Worm (Caenorhabditis elegans) whole organism, L4 larva: ENCODE results near the gene piit-1.

Experiments
- F37D6.2 ChIP-seq: sonication (generic microtip); optimal IDR thresholded peaks from 2 replicates; lab custom pipeline; 2016; ENCODE audit warnings: mild to moderate bottlenecking, missing genetic modification characterization, missing compliant biosample characterization
- Y5F2A.4 ChIP-seq: fragments of 200-800 bp; sonication (Bioruptor generic); optimal IDR thresholded peaks from 2 replicates; lab custom pipeline; 2018; ENCODE audit warnings: mild to moderate bottlenecking, missing genetic modification characterization, missing compliant biosample characterization
- ZK546.5 ChIP-seq, 2 experiments: sonication (generic microtip); optimal IDR thresholded peaks; 2 replicates each; lab custom pipeline; 2017; ENCODE audit warnings: missing biosample characterization in 2 of 2, missing genetic modification characterization in 2 of 2
- aha-1 ChIP-seq: fragments of 150-350 bp; peaks from one replicate; lab custom pipeline; 2014; ENCODE audit warnings: missing biosample characterization, missing genetic modification characterization
- ama-1 ChIP-seq: fragments of 150-350 bp; optimal IDR thresholded peaks from 2 replicates; lab custom pipeline; 2014; ENCODE audit warnings: inconsistent platforms, mixed read lengths
- arid-1 ChIP-seq: fragments of 200-800 bp; sonication (Bioruptor generic); conservative IDR thresholded peaks from 2 replicates; pipeline ENCODE4 v1.3.6; 2022; ENCODE audit warnings: missing genetic modification reagents, missing genetic modification characterization, missing compliant biosample characterization
- ceh-20 ChIP-seq: fragments of 200-800 bp; sonication (Bioruptor generic); IDR thresholded peaks from 2 replicates; pipeline ENCODE4 v1.3.6; 2022; ENCODE audit warnings: missing genetic modification reagents, missing genetic modification characterization, missing compliant biosample characterization
- ceh-32 ChIP-seq: sonication (generic microtip); optimal IDR thresholded peaks from 2 replicates; lab custom pipeline; 2016; ENCODE audit warnings: mild to moderate bottlenecking, missing genetic modification characterization, missing compliant biosample characterization; ENCODE audit not compliant: poor library complexity
- ctbp-1 ChIP-seq: fragments of 200-800 bp; sonication (Bioruptor generic); IDR thresholded peaks from 2 replicates; pipeline ENCODE4 v1.3.6; 2022; ENCODE audit warnings: missing genetic modification reagents, missing genetic modification characterization, missing compliant biosample characterization
- daf-16 ChIP-seq, 3 experiments: sonication (generic microtip); optimal IDR thresholded peaks; 2 replicates each; lab custom pipeline; 2016 to 2017; ENCODE audit warnings: missing genetic modification characterization in 3 of 3, missing genetic modification reagents in 3 of 3, mild to moderate bottlenecking in 2 of 3, missing compliant biosample characterization in 2 of 3, missing biosample characterization in 1 of 3, moderate library complexity in 1 of 3
- dmd-6 ChIP-seq: fragments of 200-800 bp; sonication (Bioruptor generic); IDR thresholded peaks from 2 replicates; pipeline ENCODE4 v1.3.6; 2022; ENCODE audit warnings: missing genetic modification reagents, missing genetic modification characterization, missing compliant biosample characterization
- dve-1 ChIP-seq: sonication (generic microtip); optimal IDR thresholded peaks from 2 replicates; lab custom pipeline; 2017; ENCODE audit warnings: antibody characterized with exemption, mild to moderate bottlenecking, missing genetic modification characterization, missing compliant biosample characterization; ENCODE audit not compliant: insufficient read depth
- egl-27 ChIP-seq: sonication (generic microtip); optimal IDR thresholded peaks from 3 replicates; lab custom pipeline; 2017; ENCODE audit warnings: missing biosample characterization, missing genetic modification reagents, missing genetic modification characterization
- egl-43 ChIP-seq: fragments of 200-800 bp; sonication (Bioruptor generic); IDR thresholded peaks from 2 replicates; pipeline ENCODE4 v1.3.6; 2022; ENCODE audit warnings: missing genetic modification reagents, missing genetic modification characterization, missing compliant biosample characterization
- hif-1 ChIP-seq, 2 experiments: sonication (generic microtip); optimal IDR thresholded peaks; 2 replicates each; lab custom pipeline; 2016 to 2017; ENCODE audit warnings: missing compliant biosample characterization in 2 of 2, missing genetic modification characterization in 2 of 2, missing genetic modification reagents in 2 of 2, missing genotype in 2 of 2, mild to moderate bottlenecking in 1 of 2
- hlh-11 ChIP-seq: fragments of 200-800 bp; sonication (Bioruptor generic); optimal IDR thresholded peaks from 2 replicates; lab custom pipeline; 2018; ENCODE audit warnings: mild to moderate bottlenecking, missing genetic modification characterization, missing compliant biosample characterization
- lin-15B ChIP-seq: fragments of 150-350 bp; sonication (generic microtip); optimal IDR thresholded peaks from 3 replicates; lab custom pipeline; 2014; ENCODE audit warnings: missing biosample characterization, missing genetic modification characterization
- mep-1 ChIP-seq: fragments of 150-350 bp; sonication (generic microtip); optimal IDR thresholded peaks from 3 replicates; lab custom pipeline; 2014; ENCODE audit warnings: missing biosample characterization, missing genetic modification characterization
- mes-2 ChIP-seq: sonication (generic microtip); optimal IDR thresholded peaks from 2 replicates; lab custom pipeline; 2016; ENCODE audit warnings: missing genotype, mild to moderate bottlenecking, missing genetic modification characterization, missing compliant biosample characterization; ENCODE audit not compliant: poor library complexity, severe bottlenecking
- mxl-3 ChIP-seq: fragments of 200-800 bp; sonication (Bioruptor generic); optimal IDR thresholded peaks from 2 replicates; lab custom pipeline; 2018; ENCODE audit warnings: mild to moderate bottlenecking, missing genetic modification characterization, missing compliant biosample characterization
- nhr-28 ChIP-seq: fragments of 150-350 bp; optimal IDR thresholded peaks from 2 replicates; lab custom pipeline; 2014; ENCODE audit warnings: missing biosample characterization, missing genetic modification characterization
- nhr-41 ChIP-seq: fragments of 200-800 bp; sonication (Bioruptor generic); IDR thresholded peaks from 2 replicates; pipeline ENCODE4 v1.3.6; 2022; ENCODE audit warnings: missing genetic modification reagents, missing genetic modification characterization, missing compliant biosample characterization
- nhr-48 ChIP-seq: sonication (generic microtip); optimal IDR thresholded peaks from 2 replicates; lab custom pipeline; 2016; ENCODE audit warnings: mild to moderate bottlenecking, missing genetic modification characterization, missing compliant biosample characterization
- nhr-6 ChIP-seq: fragments of 150-350 bp; optimal IDR thresholded peaks from 2 replicates; lab custom pipeline; 2014; ENCODE audit warnings: missing biosample characterization, missing genetic modification characterization
- nhr-76 ChIP-seq: fragments of 150-350 bp; optimal IDR thresholded peaks from 2 replicates; lab custom pipeline; 2014; ENCODE audit warnings: missing biosample characterization, missing genetic modification characterization
- nhr-77 ChIP-seq: fragments of 150-350 bp; optimal IDR thresholded peaks from 2 replicates; lab custom pipeline; 2014; ENCODE audit warnings: missing biosample characterization, missing genetic modification characterization
- pha-4 ChIP-seq, 2 experiments: fragments of 150-350 bp in 1 of 2; fragments of 200-800 bp in 1 of 2; sonication (Bioruptor generic) in 1 of 2; IDR thresholded peaks in 1 of 2; optimal IDR thresholded peaks in 1 of 2; 2 replicates each; pipeline versions ENCODE4 v1.3.6 to Lab custom; 2014 to 2022; ENCODE audit warnings: missing genetic modification characterization in 2 of 2, missing genetic modification reagents in 2 of 2, missing biosample characterization in 1 of 2, missing compliant biosample characterization in 1 of 2
- php-3 ChIP-seq: fragments of 200-800 bp; sonication (Bioruptor generic); IDR thresholded peaks from 2 replicates; pipeline ENCODE4 v1.3.6; 2022; ENCODE audit warnings: missing genetic modification reagents, missing genetic modification characterization, missing compliant biosample characterization
- pqm-1 ChIP-seq: sonication (generic microtip); optimal IDR thresholded peaks from 2 replicates; lab custom pipeline; 2017; ENCODE audit warnings: missing biosample characterization, missing genetic modification characterization
- rbr-2 ChIP-seq: sonication (generic microtip); optimal IDR thresholded peaks from 2 replicates; lab custom pipeline; 2016; ENCODE audit warnings: missing genotype, missing genetic modification characterization, missing compliant biosample characterization
- sdz-12 ChIP-seq: fragments of 200-800 bp; sonication (Bioruptor generic); optimal IDR thresholded peaks from 2 replicates; lab custom pipeline; 2018; ENCODE audit warnings: mild to moderate bottlenecking, missing genetic modification characterization, missing compliant biosample characterization
- snpc-1.2 ChIP-seq: fragments of 200-800 bp; sonication (Bioruptor generic); IDR thresholded peaks from 2 replicates; pipeline ENCODE4 v1.3.6; 2022; ENCODE audit warnings: missing genetic modification reagents, missing genetic modification characterization, missing compliant biosample characterization
- tra-1 ChIP-seq: fragments of 200-800 bp; sonication (Bioruptor generic); IDR thresholded peaks from 2 replicates; pipeline ENCODE4 v1.3.6; 2022; ENCODE audit warnings: missing genetic modification reagents, missing genetic modification characterization, missing compliant biosample characterization
- unc-130 ChIP-seq: sonication (generic microtip); optimal IDR thresholded peaks from 2 replicates; lab custom pipeline; 2016; ENCODE audit warnings: missing genetic modification reagents, missing genetic modification characterization, missing compliant biosample characterization
- unc-62 ChIP-seq, 3 experiments: fragments of 150-350 bp in 1 of 3; sonication (generic microtip); optimal IDR thresholded peaks in 2 of 3; peaks in 1 of 3; 1 replicate in 1 of 3; 2 replicates in 2 of 3; lab custom pipeline; 2014 to 2017; ENCODE audit warnings: missing biosample characterization in 3 of 3, missing genetic modification characterization in 3 of 3, missing genetic modification reagents in 3 of 3, missing genotype in 1 of 3
- zfp-2 ChIP-seq: sonication (generic microtip); optimal IDR thresholded peaks from 2 replicates; lab custom pipeline; 2016; ENCODE audit warnings: mild to moderate bottlenecking, missing genetic modification characterization, missing compliant biosample characterization
- zfp-3 ChIP-seq: fragments of 200-800 bp; sonication (Bioruptor generic); conservative IDR thresholded peaks from 2 replicates; pipeline ENCODE4 v1.3.6; 2022; ENCODE audit warnings: missing genetic modification reagents, missing genetic modification characterization, missing compliant biosample characterization
- zip-2 ChIP-seq: fragments of 150-350 bp; optimal IDR thresholded peaks from 2 replicates; lab custom pipeline; 2014; ENCODE audit warnings: missing biosample characterization, missing genetic modification characterization
- ztf-7 ChIP-seq: fragments of 150-350 bp; optimal IDR thresholded peaks from 2 replicates; lab custom pipeline; 2014; ENCODE audit warnings: missing biosample characterization, missing genetic modification characterization

piit-1 gene

DNA sequence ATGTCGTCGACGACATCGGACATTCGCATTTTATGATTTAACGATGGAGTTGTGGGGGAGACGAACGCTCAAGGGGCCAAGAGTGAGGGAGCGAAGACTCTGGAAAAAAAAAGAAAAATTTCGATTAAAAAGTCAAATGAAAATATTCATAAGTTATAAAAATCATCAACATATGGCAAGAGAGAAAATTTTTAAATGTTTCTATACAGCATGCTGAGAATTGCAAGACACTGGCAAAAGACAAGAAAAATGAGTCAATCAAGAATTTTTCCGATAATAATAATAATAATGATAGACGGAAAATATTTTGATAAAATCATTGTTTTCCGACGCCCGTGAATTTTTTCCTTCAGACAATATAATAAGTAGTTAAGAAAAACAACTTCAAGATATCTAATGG lies 27.2 kb upstream of the piit-1 start, which contains the start of gene sipa-1:
Gene sipa-1, minus strand, starts transcription at position 101 of the 400 bp plus-strand sequence.
- TF ChIP-seq sdz-12 (no peak), Y5F2A.4 (GFP tag; lab: Kevin White, UChicago) (no peak), zfp-2 (no peak), unc-130 (no peak), ctbp-1 (GFP tag; lab: Robert Waterston, UW) (no peak), ztf-7 (no peak), nhr-48 (tag; lab: Kevin White, UChicago) (no peak), mes-2 (no peak), lin-15B (no peak), ceh-20 (GFP tag; lab: Robert Waterston, UW) (no peak), snpc-1.2 (GFP tag; lab: Robert Waterston, UW) (no peak), ZK546.5 (tag; optimal IDR thresholded peaks at IDR 0.05; lab: Kevin White, UChicago) (no peak), nhr-6 (no peak), dmd-6 (GFP tag; lab: Robert Waterston, UW) (no peak)

ce11 chrV:11635587-11635986 lies 25.6 kb upstream of the piit-1 start:
- TF ChIP-seq zip-2 (tag; lab: Kevin White, UChicago) = no peak
- TF ChIP-seq aha-1 (tag; lab: Kevin White, UChicago) = peak; percentile 97

DNA sequence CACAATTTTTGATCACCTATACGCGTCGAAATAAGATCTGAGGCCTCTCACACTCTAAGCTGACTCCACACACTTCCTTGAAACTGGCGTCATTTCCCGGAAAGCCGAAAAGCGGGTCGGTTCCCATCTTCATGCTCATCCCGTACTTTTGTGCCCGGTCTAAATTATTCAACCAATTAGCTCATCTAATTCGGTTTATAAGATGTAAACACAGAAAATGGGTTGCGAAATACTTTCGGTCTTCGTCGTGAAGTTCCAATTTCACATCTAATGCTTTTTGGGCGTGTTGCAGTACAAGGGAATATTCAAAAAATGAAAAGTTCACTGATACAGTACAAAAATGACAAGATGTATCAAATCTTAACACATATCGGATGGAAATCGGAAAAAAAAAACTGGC lies 21.2 kb upstream of the piit-1 start:
- TF ChIP-seq rbr-2 (tag; lab: Kevin White, UChicago) (no peak), unc-62 (GFP tag; optimal IDR thresholded peaks at IDR 0.05 in 1 of 2; lab: Kevin White, UChicago) (peak in 1 of 2 experiments; percentile 64), unc-62 (tag; optimal IDR thresholded peaks at IDR 0.05; lab: Kevin White, UChicago) (no peak)

- TF ChIP-seq egl-43 (GFP tag; lab: Robert Waterston, UW) (0 out of 2 replicates have a peak, but pooled peaks have one; percentile 14), pqm-1 (tag; lab: Kevin White, UChicago) (peak; percentile 59), egl-27 (tag; lab: Kevin White, UChicago) (no peak), nhr-48 (tag; lab: Kevin White, UChicago) (peak; percentile 27), daf-16 (GFP tag; optimal IDR thresholded peaks at IDR 0.05; lab: Kevin White, UChicago) (peak in 1 of 2 experiments; percentile 2), daf-16 (tag; optimal IDR thresholded peaks at IDR 0.05; lab: Kevin White, UChicago) (peak; percentile 62), mep-1 (peak; percentile 24), hlh-11 (tag; lab: Kevin White, UChicago) (peak; percentile 83), dmd-6 (GFP tag; lab: Robert Waterston, UW) (peak; percentile 82), php-3 (GFP tag; lab: Robert Waterston, UW) (peak; percentile 45; the same call in 1 of the 2 replicates), mes-2 (no peak), hif-1 (tag; optimal IDR thresholded peaks at IDR 0.05; lab: Kevin White, UChicago) (peak in 1 of 2 experiments; percentile 27), ceh-32 (tag; lab: Kevin White, UChicago) (no peak), nhr-28 (tag; lab: Kevin White, UChicago) (peak; percentile 65), zfp-3 (GFP tag; lab: Robert Waterston, UW) (no peak), ama-1 (lab: Kevin White, UChicago) (no peak), mxl-3 (GFP tag; lab: Kevin White, UChicago) (peak; percentile 55), nhr-77 (tag; lab: Kevin White, UChicago) (peak; percentile 34), dve-1 (peak; percentile 47), nhr-76 (tag; lab: Kevin White, UChicago) (no peak), tra-1 (GFP tag; lab: Robert Waterston, UW) (0 out of 2 replicates have a peak, but pooled peaks have one; percentile 36), pha-4 (GFP tag; IDR thresholded peaks at IDR 0.05; lab: Robert Waterston, UW) (no peak), pha-4 (tag; optimal IDR thresholded peaks at IDR 0.05; lab: Kevin White, UChicago) (no peak), snpc-1.2 (GFP tag; lab: Robert Waterston, UW) (no peak), arid-1 (GFP tag; lab: Robert Waterston, UW) (no peak), nhr-41 (GFP tag; lab: Robert Waterston, UW) (no peak), Y5F2A.4 (GFP tag; lab: Kevin White, UChicago) (no peak), ctbp-1 (GFP tag; lab: Robert Waterston, UW) (0 out of 2 replicates have a peak, but pooled peaks have one; percentile 18), sdz-12 (no peak), F37D6.2 (tag; lab: Kevin White, UChicago) (no peak)
Measured at ce11 chrV:11629222-11630026, 19.5 kb upstream of the piit-1 start, which contains the start of gene F35B12.10. TSS of gene F35B12.10 (minus strand) at chrV:11629272.
